Fruit fly (Drosophila melanogaster) Kc167 (cell line): Measurements from ENCODE around the gene CG31406.

Experiments used
- Myc ChIP-seq: fragments of >200 bp; optimal IDR thresholded peaks from 2 replicates; lab custom pipeline; 2017; ENCODE audit warnings: missing external identifiers
- Sin3A ChIP-seq: fragments of >200 bp; optimal IDR thresholded peaks from 2 replicates; lab custom pipeline; 2018; ENCODE audit warnings: missing external identifiers
- h ChIP-seq: fragments of >200 bp; optimal IDR thresholded peaks from 3 replicates; lab custom pipeline; 2018; ENCODE audit warnings: missing external identifiers
- insv ChIP-seq: fragments of >200 bp; optimal IDR thresholded peaks from 3 replicates; lab custom pipeline; 2018; ENCODE audit warnings: missing external identifiers
- psq ChIP-seq: fragments of >200 bp; optimal IDR thresholded peaks from 2 replicates; lab custom pipeline; 2017; ENCODE audit warnings: missing external identifiers
- ttk ChIP-seq: sonication (Bioruptor generic); optimal IDR thresholded peaks from 2 replicates; lab custom pipeline; 2017; ENCODE audit warnings: missing external identifiers

CG31406 gene

dm6 chr3R:10353932-10354703, 5.6 kb downstream of the CG31406 start:
- no peak for TF ChIP-seq psq (lab: Kevin White, UChicago)
- no peak for TF ChIP-seq Myc (lab: Kevin White, UChicago)
- TF ChIP-seq insv (lab: Kevin White, UChicago): no peak
- no peak for TF ChIP-seq h (lab: Kevin White, UChicago)
- no peak for TF ChIP-seq Sin3A
- TF ChIP-seq ttk (lab: Kevin White, UChicago): no peak

- TF ChIP-seq Sin3A (no peak), ttk (lab: Kevin White, UChicago) (no peak), h (lab: Kevin White, UChicago) (no peak), psq (lab: Kevin White, UChicago) (no peak), Myc (lab: Kevin White, UChicago) (no peak)
Measured at dm6 chr3R:10355840-10356562, 7.4 kb downstream of the CG31406 start.

- no peak for TF ChIP-seq Myc (lab: Kevin White, UChicago)
- TF ChIP-seq insv (lab: Kevin White, UChicago): no peak
- no peak for TF ChIP-seq Sin3A
- no peak for TF ChIP-seq ttk (lab: Kevin White, UChicago)
- no peak for TF ChIP-seq h (lab: Kevin White, UChicago)
- no peak for TF ChIP-seq psq (lab: Kevin White, UChicago)
Measured at dm6 chr3R:10356563-10357363, 8.2 kb downstream of the CG31406 start.

dm6 chr3R:10357364-10357676, 8.8 kb downstream of the CG31406 start:
- TF ChIP-seq Sin3A (no peak), psq (lab: Kevin White, UChicago) (no peak), ttk (lab: Kevin White, UChicago) (no peak), h (lab: Kevin White, UChicago) (no peak), Myc (lab: Kevin White, UChicago) (no peak), insv (lab: Kevin White, UChicago) (no peak)

dm6 chr3R:10364287-10364686, 15.7 kb downstream of the CG31406 start:
- no peak for TF ChIP-seq ttk (lab: Kevin White, UChicago)
- TF ChIP-seq h (lab: Kevin White, UChicago): no peak
- no peak for TF ChIP-seq insv (lab: Kevin White, UChicago)
- TF ChIP-seq Sin3A: no peak
- no peak for TF ChIP-seq Myc (lab: Kevin White, UChicago)
- TF ChIP-seq psq (lab: Kevin White, UChicago): no peak

- no peak for TF ChIP-seq ttk (lab: Kevin White, UChicago)
- TF ChIP-seq insv (lab: Kevin White, UChicago): no peak
- no peak for TF ChIP-seq Myc (lab: Kevin White, UChicago)
Measured at dm6 chr3R:10368251-10368650, 19.7 kb downstream of the CG31406 start.

- TF ChIP-seq Myc (lab: Kevin White, UChicago) (no peak), Sin3A (no peak), psq (lab: Kevin White, UChicago) (no peak), insv (lab: Kevin White, UChicago) (no peak), ttk (lab: Kevin White, UChicago) (no peak), h (lab: Kevin White, UChicago) (no peak)
Measured at dm6 chr3R:10369799-10370198, 21.2 kb downstream of the CG31406 start.

- TF ChIP-seq h (lab: Kevin White, UChicago): no peak
- TF ChIP-seq insv (lab: Kevin White, UChicago): no peak
- no peak for TF ChIP-seq psq (lab: Kevin White, UChicago)
- TF ChIP-seq ttk (lab: Kevin White, UChicago): no peak
- TF ChIP-seq Sin3A: no peak
- no peak for TF ChIP-seq Myc (lab: Kevin White, UChicago)
Measured at dm6 chr3R:10370495-10370894, 21.9 kb downstream of the CG31406 start.

- TF ChIP-seq h (lab: Kevin White, UChicago) (no peak), psq (lab: Kevin White, UChicago) (no peak), insv (lab: Kevin White, UChicago) (no peak)
Measured at dm6 chr3R:10377849-10378248, 29.3 kb downstream of the CG31406 start, which contains the start of gene Rfx. Rfx (minus strand) TSS chr3R:10378068.

- TF ChIP-seq Myc (lab: Kevin White, UChicago): no peak
- TF ChIP-seq psq (lab: Kevin White, UChicago): no peak
- no peak for TF ChIP-seq insv (lab: Kevin White, UChicago)
Measured at dm6 chr3R:10378989-10379388, 30.4 kb downstream of the CG31406 start.

- TF ChIP-seq h (lab: Kevin White, UChicago): no peak
- no peak for TF ChIP-seq insv (lab: Kevin White, UChicago)
- TF ChIP-seq psq (lab: Kevin White, UChicago): no peak
- no peak for TF ChIP-seq ttk (lab: Kevin White, UChicago)
- no peak for TF ChIP-seq Myc (lab: Kevin White, UChicago)
- no peak for TF ChIP-seq Sin3A
Measured at dm6 chr3R:10379409-10379808, 30.8 kb downstream of the CG31406 start.
